Worm (Caenorhabditis elegans): Measurements from ENCODE around the gene fbxb-63.

DNA sequence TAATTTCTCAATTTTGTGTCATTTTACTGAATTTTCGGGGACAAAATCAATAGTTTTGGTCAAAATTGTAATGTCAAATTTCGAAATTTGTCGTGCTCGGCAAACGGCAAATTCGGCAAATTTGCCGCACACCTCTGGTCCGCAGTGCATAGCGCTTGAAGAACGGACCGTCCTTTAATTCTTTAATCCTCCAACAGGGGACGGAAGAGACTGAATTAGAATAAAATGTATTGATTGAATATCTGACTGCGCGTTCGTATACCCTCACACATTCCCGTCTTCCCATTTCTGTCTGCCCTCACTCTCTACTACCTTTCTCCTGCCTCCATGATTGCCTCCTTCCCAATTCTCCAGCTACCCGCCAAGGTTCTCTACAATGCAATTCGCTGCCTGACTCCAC is 4.3 kb downstream of the fbxb-63 start, which contains the start of gene F55C9.14:
- TF ChIP-seq ceh-36 (tag; optimal IDR thresholded peaks at IDR 0.05) (no peak), ama-1 (optimal IDR thresholded peaks at IDR 0.05) (no peak), ceh-13 (GFP tag; optimal IDR thresholded peaks at IDR 0.05) (no peak)
